Worm (Caenorhabditis elegans) whole organism, late embryonic: ENCODE measurements around the gene oig-4.

Source experiments
- ama-1 ChIP-seq: fragments of 150-350 bp; optimal IDR thresholded peaks from 2 replicates; lab custom pipeline; 2014
- che-1 ChIP-seq: sonication (generic microtip); optimal IDR thresholded peaks from 2 replicates; lab custom pipeline; 2016; ENCODE audit warnings: mild to moderate bottlenecking, missing genetic modification characterization, missing compliant biosample characterization
- fax-1 ChIP-seq: sonication (generic microtip); optimal IDR thresholded peaks from 2 replicates; lab custom pipeline; 2016; ENCODE audit warnings: missing genotype, missing genetic modification characterization, missing compliant biosample characterization
- fkh-10 ChIP-seq: fragments of 150-350 bp; optimal IDR thresholded peaks from 2 replicates; lab custom pipeline; 2014; ENCODE audit warnings: missing biosample characterization, missing genetic modification reagents, missing genetic modification characterization
- pqm-1 ChIP-seq: sonication (generic microtip); optimal IDR thresholded peaks from 2 replicates; lab custom pipeline; 2016; ENCODE audit warnings: missing genetic modification characterization, missing compliant biosample characterization
- unc-55 ChIP-seq: sonication (generic microtip); optimal IDR thresholded peaks from 2 replicates; lab custom pipeline; 2017; ENCODE audit warnings: missing biosample characterization, missing genetic modification reagents, missing genetic modification characterization

DNA sequence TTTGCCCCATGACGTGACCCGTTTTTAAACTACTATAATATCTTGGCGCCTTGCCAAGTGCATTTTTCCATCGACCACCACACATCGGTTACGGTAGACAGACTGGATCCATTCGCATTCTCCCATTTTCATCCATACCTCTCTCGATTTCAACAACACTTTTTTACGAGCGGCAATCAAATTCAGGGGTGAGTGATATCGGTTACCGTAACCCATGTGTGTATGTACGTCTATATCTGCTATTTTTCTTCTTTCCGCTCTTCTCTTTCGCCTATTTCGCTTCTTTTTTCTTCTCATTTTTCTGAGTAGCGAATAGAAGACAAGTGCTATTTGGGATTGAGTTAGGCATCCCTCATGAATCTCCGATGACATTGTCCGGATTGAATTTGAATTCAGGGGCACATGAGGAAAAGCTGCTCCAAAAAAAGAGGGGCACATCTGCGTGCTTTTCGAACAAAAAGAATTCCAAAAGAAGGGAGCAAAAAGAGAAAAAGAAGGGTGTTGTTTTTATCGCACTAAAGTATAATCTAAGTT lies 18.4 kb downstream of the oig-4 start:
- TF ChIP-seq fax-1 (tag; lab: Kevin White, UChicago) (no peak), unc-55 (GFP tag; lab: Kevin White, UChicago) (no peak), pqm-1 (tag; lab: Kevin White, UChicago) (no peak), ama-1 (lab: Kevin White, UChicago) (no peak), che-1 (tag; lab: Kevin White, UChicago) (no peak), fkh-10 (GFP tag; lab: Kevin White, UChicago) (no peak)
